Fruit fly (Drosophila melanogaster): Measurements from ENCODE around the gene p53.

Gene p53

dm6 chr3R:23056753-23057152 lies 2.9 kb upstream of the p53 start:
- TF ChIP-seq Mnt (GFP tag; optimal IDR thresholded peaks at IDR 0.05) (peak; percentile 11), tj (GFP tag; optimal IDR thresholded peaks at IDR 0.05) (no peak), kay (GFP tag; ENCODE audit: borderline replicate concordance) (no peak), cic (GFP tag; optimal IDR thresholded peaks at IDR 0.05) (peak; percentile 11), pad (GFP tag; optimal IDR thresholded peaks at IDR 0.05) (no peak), CG7045 (GFP tag; optimal IDR thresholded peaks at IDR 0.05) (no peak)

dm6 chr3R:23056113-23056512 lies 2.2 kb upstream of the p53 start:
- TF ChIP-seq CG12768 (GFP tag; optimal IDR thresholded peaks at IDR 0.05) (no peak), CG11617 (GFP tag; optimal IDR thresholded peaks at IDR 0.05) (no peak), ovo (GFP tag; optimal IDR thresholded peaks at IDR 0.05) (no peak), CG14711 (tag; optimal IDR thresholded peaks at IDR 0.05) (no peak), kay (GFP tag; ENCODE audit: borderline replicate concordance) (no peak), tj (GFP tag; optimal IDR thresholded peaks at IDR 0.05) (no peak), Hr96 (GFP tag; optimal IDR thresholded peaks at IDR 0.05) (no peak)

- no peak for TF ChIP-seq CG33017 (tag; optimal IDR thresholded peaks at IDR 0.05)
- no peak for TF ChIP-seq toe (GFP tag; optimal IDR thresholded peaks at IDR 0.05)
- TF ChIP-seq cnc (optimal IDR thresholded peaks at IDR 0.05), result no peak
- no peak for TF ChIP-seq Clk (GFP tag; optimal IDR thresholded peaks at IDR 0.05)
- no peak for TF ChIP-seq bab1 (GFP tag; optimal IDR thresholded peaks at IDR 0.05)
- TF ChIP-seq CG7101 (tag; optimal IDR thresholded peaks at IDR 0.05), result no peak
- no peak for TF ChIP-seq CG7045 (GFP tag; optimal IDR thresholded peaks at IDR 0.05)
- no peak for TF ChIP-seq kay (GFP tag; ENCODE audit: borderline replicate concordance)
- no peak for TF ChIP-seq CG1620 (GFP tag; optimal IDR thresholded peaks at IDR 0.05)
- no peak for TF ChIP-seq CG11617 (GFP tag; optimal IDR thresholded peaks at IDR 0.05)
- no peak for TF ChIP-seq pad (GFP tag; optimal IDR thresholded peaks at IDR 0.05)
- no peak for TF ChIP-seq cic (GFP tag; optimal IDR thresholded peaks at IDR 0.05)
- no peak for TF ChIP-seq Crg-1 (GFP tag; optimal IDR thresholded peaks at IDR 0.05)
- no peak for TF ChIP-seq CG14711 (tag; optimal IDR thresholded peaks at IDR 0.05)
- TF ChIP-seq CG12768 (GFP tag; optimal IDR thresholded peaks at IDR 0.05), result no peak
- no peak for TF ChIP-seq Hr96 (GFP tag; optimal IDR thresholded peaks at IDR 0.05)
- TF ChIP-seq CG5204 (GFP tag; optimal IDR thresholded peaks at IDR 0.05), result no peak
These were observed 649 bp downstream of the p53 start for dm6 chr3R:23053135-23053730.

DNA sequence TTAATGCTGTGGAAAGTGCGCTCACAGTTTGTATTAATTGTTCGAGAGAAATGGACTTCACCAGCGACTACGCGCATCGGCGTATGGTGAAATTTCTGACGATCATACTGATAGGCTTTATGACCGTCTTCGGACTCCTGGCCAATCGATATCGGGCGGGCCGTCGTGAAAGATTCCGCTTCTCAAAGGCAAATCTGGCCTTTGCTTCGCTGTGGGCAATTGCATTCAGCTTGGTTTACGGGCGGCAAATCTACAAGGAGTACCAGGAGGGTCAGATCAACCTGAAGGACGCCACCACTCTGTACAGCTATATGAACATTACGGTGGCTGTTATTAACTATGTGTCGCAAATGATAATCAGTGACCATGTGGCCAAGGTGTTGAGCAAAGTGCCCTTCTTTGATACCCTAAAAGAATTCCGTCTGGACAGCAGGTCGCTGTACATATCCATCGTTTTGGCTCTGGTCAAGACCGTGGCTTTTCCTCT lies 2.2 kb downstream of the p53 start, which contains the start of gene Gr94a:
Gene Gr94a (plus strand): TSS at position 51 of the 487 bp plus-strand sequence.
- no peak for TF ChIP-seq cnc (optimal IDR thresholded peaks at IDR 0.05)
- TF ChIP-seq CG14711 (tag; optimal IDR thresholded peaks at IDR 0.05), result no peak
- no peak for TF ChIP-seq CG7045 (GFP tag; optimal IDR thresholded peaks at IDR 0.05)
- TF ChIP-seq bab1 (GFP tag; optimal IDR thresholded peaks at IDR 0.05), result no peak
- TF ChIP-seq cic (GFP tag; optimal IDR thresholded peaks at IDR 0.05), result no peak
- no peak for TF ChIP-seq ovo (GFP tag; optimal IDR thresholded peaks at IDR 0.05)
- no peak for TF ChIP-seq CG1620 (GFP tag; optimal IDR thresholded peaks at IDR 0.05)
- TF ChIP-seq pad (GFP tag; optimal IDR thresholded peaks at IDR 0.05), result no peak
- TF ChIP-seq Crg-1 (GFP tag; optimal IDR thresholded peaks at IDR 0.05), result no peak
- no peak for TF ChIP-seq Hr96 (GFP tag; optimal IDR thresholded peaks at IDR 0.05)
- no peak for TF ChIP-seq tj (GFP tag; optimal IDR thresholded peaks at IDR 0.05)
- no peak for TF ChIP-seq CG33017 (tag; optimal IDR thresholded peaks at IDR 0.05)
- no peak for TF ChIP-seq CG5204 (GFP tag; optimal IDR thresholded peaks at IDR 0.05)
- no peak for TF ChIP-seq CG12768 (GFP tag; optimal IDR thresholded peaks at IDR 0.05)
- TF ChIP-seq CG11617 (GFP tag; optimal IDR thresholded peaks at IDR 0.05), result no peak
- TF ChIP-seq toe (GFP tag; optimal IDR thresholded peaks at IDR 0.05), result no peak
- TF ChIP-seq CG7101 (tag; optimal IDR thresholded peaks at IDR 0.05), result no peak
- TF ChIP-seq Clk (GFP tag; optimal IDR thresholded peaks at IDR 0.05), result no peak
- no peak for TF ChIP-seq Mnt (GFP tag; optimal IDR thresholded peaks at IDR 0.05)
- no peak for TF ChIP-seq kay (GFP tag; ENCODE audit: borderline replicate concordance)

- TF ChIP-seq bab1 (GFP tag; optimal IDR thresholded peaks at IDR 0.05), result peak; percentile 11
- no peak for TF ChIP-seq ovo (GFP tag; optimal IDR thresholded peaks at IDR 0.05)
- no peak for TF ChIP-seq Clk (GFP tag; optimal IDR thresholded peaks at IDR 0.05)
- TF ChIP-seq CG1620 (GFP tag; optimal IDR thresholded peaks at IDR 0.05), result no peak
- no peak for TF ChIP-seq Crg-1 (GFP tag; optimal IDR thresholded peaks at IDR 0.05)
- TF ChIP-seq kay (GFP tag; ENCODE audit: borderline replicate concordance), result no peak
- TF ChIP-seq cnc (optimal IDR thresholded peaks at IDR 0.05), result no peak
- peak; percentile 51 for TF ChIP-seq CG11617 (GFP tag; optimal IDR thresholded peaks at IDR 0.05)
- peak; percentile 44 for TF ChIP-seq Hr96 (GFP tag; optimal IDR thresholded peaks at IDR 0.05)
- no peak for TF ChIP-seq pad (GFP tag; optimal IDR thresholded peaks at IDR 0.05)
- no peak for TF ChIP-seq cic (GFP tag; optimal IDR thresholded peaks at IDR 0.05)
- no peak for TF ChIP-seq Mnt (GFP tag; optimal IDR thresholded peaks at IDR 0.05)
- TF ChIP-seq CG5204 (GFP tag; optimal IDR thresholded peaks at IDR 0.05), result peak; percentile 63
- TF ChIP-seq CG33017 (tag; optimal IDR thresholded peaks at IDR 0.05), result peak; percentile 54
- TF ChIP-seq CG7045 (GFP tag; optimal IDR thresholded peaks at IDR 0.05), result peak; percentile 64
- TF ChIP-seq CG12768 (GFP tag; optimal IDR thresholded peaks at IDR 0.05), result peak; percentile 44
- peak; percentile 30 for TF ChIP-seq CG14711 (tag; optimal IDR thresholded peaks at IDR 0.05)
- peak; percentile 49 for TF ChIP-seq toe (GFP tag; optimal IDR thresholded peaks at IDR 0.05)
- TF ChIP-seq CG7101 (tag; optimal IDR thresholded peaks at IDR 0.05), result peak; percentile 63
- TF ChIP-seq tj (GFP tag; optimal IDR thresholded peaks at IDR 0.05), result no peak
These were observed 5.2 kb downstream of the p53 start for dm6 chr3R:23048690-23049118.

- TF ChIP-seq ovo (GFP tag; optimal IDR thresholded peaks at IDR 0.05) (no peak), cic (GFP tag; optimal IDR thresholded peaks at IDR 0.05) (peak; percentile 70), pad (GFP tag; optimal IDR thresholded peaks at IDR 0.05) (peak; percentile 20), Mnt (GFP tag; optimal IDR thresholded peaks at IDR 0.05) (peak; percentile 2), kay (GFP tag; ENCODE audit: borderline replicate concordance) (no peak), CG1620 (GFP tag; optimal IDR thresholded peaks at IDR 0.05) (no peak)
These were observed 5.7 kb downstream of the p53 start, which contains the start of gene CG17121 for dm6 chr3R:23048089-23048689. Gene CG17121, minus strand, starts transcription at chr3R:23048214.

Measured in whole organism, adult.